Fruit fly (Drosophila melanogaster) whole organism, prepupa: ENCODE results near the gene org-1.

Source experiments
- Blimp-1 ChIP-seq: fragments of 200-800 bp; sonication (Bioruptor generic); optimal IDR thresholded peaks from 3 replicates; lab custom pipeline; 2017; ENCODE audit warnings: missing biosample characterization, missing genetic modification characterization, mild to moderate bottlenecking, moderate library complexity, missing genetic modification reagents
- CG10631 ChIP-seq: fragments of 200-800 bp; sonication (Bioruptor generic); optimal IDR thresholded peaks from 2 replicates; lab custom pipeline; 2016; ENCODE audit warnings: missing biosample characterization, missing genetic modification characterization
- CG10669 ChIP-seq: fragments of 200-800 bp; sonication (Bioruptor generic); optimal IDR thresholded peaks from 3 replicates; lab custom pipeline; 2018; ENCODE audit warnings: missing biosample characterization, mild to moderate bottlenecking, missing genetic modification characterization, moderate library complexity
- CG11294 ChIP-seq: fragments of 200-800 bp; sonication (Bioruptor generic); IDR thresholded peaks from 2 replicates; pipeline ENCODE4 v1.3.6; 2022; ENCODE audit warnings: missing biosample characterization, missing genetic modification characterization
- CG11762 ChIP-seq: fragments of 200-800 bp; sonication (Bioruptor generic); optimal IDR thresholded peaks from 3 replicates; lab custom pipeline; 2016; ENCODE audit warnings: missing biosample characterization, missing genetic modification characterization; ENCODE audit not compliant: insufficient read depth
- CG15336 ChIP-seq: fragments of 200-800 bp; sonication (Bioruptor generic); IDR thresholded peaks from 2 replicates; pipeline ENCODE4 v1.3.6; 2022; ENCODE audit warnings: missing biosample characterization, missing genetic modification characterization
- CG1621 ChIP-seq: fragments of 200-800 bp; sonication (Bioruptor generic); optimal IDR thresholded peaks from 3 replicates; lab custom pipeline; 2018; ENCODE audit warnings: missing biosample characterization, mild to moderate bottlenecking, missing genetic modification characterization
- CG16779 ChIP-seq: fragments of 200-800 bp; sonication (Bioruptor generic); optimal IDR thresholded peaks from 3 replicates; lab custom pipeline; 2017; ENCODE audit warnings: missing biosample characterization, mild to moderate bottlenecking, missing genetic modification characterization
- CG3032 ChIP-seq: fragments of 200-800 bp; optimal IDR thresholded peaks from 2 replicates; lab custom pipeline; 2019; ENCODE audit warnings: missing biosample characterization, mild to moderate bottlenecking, missing genetic modification characterization, moderate library complexity
- CG32006 ChIP-seq: fragments of 200-800 bp; sonication (Bioruptor generic); optimal IDR thresholded peaks from 3 replicates; lab custom pipeline; 2017; ENCODE audit warnings: missing biosample characterization, mild to moderate bottlenecking, missing genetic modification characterization
- CG34406 ChIP-seq: fragments of 200-800 bp; sonication (Bioruptor generic); optimal IDR thresholded peaks from 3 replicates; lab custom pipeline; 2016; ENCODE audit warnings: missing biosample characterization, missing genetic modification characterization
- CG6163 ChIP-seq: fragments of 200-800 bp; sonication (Bioruptor generic); IDR thresholded peaks from 3 replicates; pipeline ENCODE4 v1.3.6; 2022; ENCODE audit warnings: missing biosample characterization, missing genetic modification characterization
- CG6276 ChIP-seq: fragments of 200-800 bp; sonication (Bioruptor generic); optimal IDR thresholded peaks from 2 replicates; lab custom pipeline; 2017; ENCODE audit warnings: missing biosample characterization, mild to moderate bottlenecking, missing genetic modification characterization
- CG6792 ChIP-seq: fragments of 200-800 bp; sonication (Bioruptor generic); optimal IDR thresholded peaks from 3 replicates; lab custom pipeline; 2016; ENCODE audit warnings: missing biosample characterization, missing genetic modification characterization
- CG6808 ChIP-seq: fragments of 200-800 bp; sonication (Bioruptor generic); optimal IDR thresholded peaks from 3 replicates; lab custom pipeline; 2017; ENCODE audit warnings: missing biosample characterization, missing genetic modification characterization, mild to moderate bottlenecking, moderate library complexity, missing genetic modification reagents
- CG6854 ChIP-seq: fragments of 200-800 bp; sonication (Bioruptor generic); optimal IDR thresholded peaks from 2 replicates; lab custom pipeline; 2017; ENCODE audit warnings: missing biosample characterization, mild to moderate bottlenecking, missing genetic modification characterization
- CG7368 ChIP-seq: fragments of 200-800 bp; sonication (Bioruptor generic); optimal IDR thresholded peaks from 3 replicates; lab custom pipeline; 2016; ENCODE audit warnings: missing biosample characterization, missing genetic modification characterization
- CG8119 ChIP-seq: fragments of 200-800 bp; sonication (Bioruptor generic); IDR thresholded peaks from 3 replicates; pipeline ENCODE4 v1.3.6; 2022; ENCODE audit warnings: missing biosample characterization, missing genetic modification characterization
- CG8319 ChIP-seq: fragments of 200-800 bp; sonication (Bioruptor generic); optimal IDR thresholded peaks from 3 replicates; lab custom pipeline; 2016; ENCODE audit warnings: missing biosample characterization, missing genetic modification characterization
- CG8632 ChIP-seq: fragments of 200-800 bp; sonication (Bioruptor generic); optimal IDR thresholded peaks from 3 replicates; lab custom pipeline; 2016; ENCODE audit warnings: missing biosample characterization, missing genetic modification characterization
- CG9139 ChIP-seq: fragments of 200-800 bp; sonication (Bioruptor generic); optimal IDR thresholded peaks from 3 replicates; lab custom pipeline; 2017; ENCODE audit warnings: missing biosample characterization, mild to moderate bottlenecking, missing genetic modification characterization
- Eip75B ChIP-seq: fragments of 200-800 bp; sonication (Bioruptor generic); optimal IDR thresholded peaks from 3 replicates; lab custom pipeline; 2016; ENCODE audit warnings: missing biosample characterization, missing genetic modification characterization
- Eip78C ChIP-seq: fragments of 200-800 bp; sonication (Bioruptor generic); peaks from one replicate; lab custom pipeline; 2016; ENCODE audit warnings: missing biosample characterization, missing genetic modification characterization
- Eip93F ChIP-seq: fragments of 200-800 bp; sonication (Bioruptor generic); optimal IDR thresholded peaks from 2 replicates; lab custom pipeline; 2016; ENCODE audit warnings: missing biosample characterization, mild to moderate bottlenecking, missing genetic modification characterization
- Ets96B ChIP-seq: fragments of 200-800 bp; optimal IDR thresholded peaks from 2 replicates; lab custom pipeline; 2019; ENCODE audit warnings: missing biosample characterization, mild to moderate bottlenecking, missing genetic modification characterization, moderate library complexity
- Gug ChIP-seq: fragments of 200-800 bp; sonication (Bioruptor generic); IDR thresholded peaks from 2 replicates; pipeline ENCODE4 v1.3.6; 2022; ENCODE audit warnings: missing biosample characterization, missing genetic modification characterization
- Hr38 ChIP-seq: sonication (Bioruptor generic); optimal IDR thresholded peaks from 2 replicates; lab custom pipeline; 2016; ENCODE audit warnings: missing biosample characterization, missing genetic modification characterization
- Hr39 ChIP-seq: fragments of 200-800 bp; sonication (Bioruptor generic); optimal IDR thresholded peaks from 2 replicates; lab custom pipeline; 2016; ENCODE audit warnings: missing biosample characterization, missing genetic modification characterization
- Lpt ChIP-seq: fragments of 200-800 bp; sonication (Bioruptor generic); optimal IDR thresholded peaks from 3 replicates; lab custom pipeline; 2016; ENCODE audit warnings: missing biosample characterization, missing genetic modification characterization
- Met ChIP-seq: fragments of 200-800 bp; sonication (Bioruptor generic); optimal IDR thresholded peaks from 3 replicates; lab custom pipeline; 2016; ENCODE audit warnings: missing biosample characterization, missing genetic modification characterization
- OdsH ChIP-seq: fragments of 200-800 bp; sonication (Bioruptor generic); optimal IDR thresholded peaks from 3 replicates; lab custom pipeline; 2016; ENCODE audit warnings: missing biosample characterization, missing genetic modification characterization
- Smox ChIP-seq: fragments of 200-800 bp; sonication (Bioruptor generic); optimal IDR thresholded peaks from 3 replicates; lab custom pipeline; 2016; ENCODE audit warnings: missing biosample characterization, missing genetic modification characterization
- Sox102F ChIP-seq: fragments of 200-800 bp; sonication (Bioruptor generic); optimal IDR thresholded peaks from 2 replicates; lab custom pipeline; 2016; ENCODE audit warnings: missing biosample characterization, mild to moderate bottlenecking, missing genetic modification characterization
- Sox15 ChIP-seq: fragments of 200-800 bp; sonication (Bioruptor generic); optimal IDR thresholded peaks from 3 replicates; lab custom pipeline; 2016; ENCODE audit warnings: missing biosample characterization, missing genetic modification characterization
- achi ChIP-seq: fragments of 200-800 bp; sonication (Bioruptor generic); optimal IDR thresholded peaks from 3 replicates; lab custom pipeline; 2016; ENCODE audit warnings: missing biosample characterization, missing genetic modification characterization
- acj6 ChIP-seq: fragments of 200-800 bp; sonication (Bioruptor generic); optimal IDR thresholded peaks from 3 replicates; lab custom pipeline; 2016; ENCODE audit warnings: missing biosample characterization, missing genetic modification characterization
- cyc ChIP-seq: fragments of 200-800 bp; sonication (Bioruptor generic); optimal IDR thresholded peaks from 3 replicates; lab custom pipeline; 2016; ENCODE audit warnings: missing biosample characterization, missing genetic modification characterization
- dac ChIP-seq: fragments of 200-800 bp; sonication (Bioruptor generic); optimal IDR thresholded peaks from 2 replicates; lab custom pipeline; 2017; ENCODE audit warnings: missing biosample characterization, mild to moderate bottlenecking, missing genetic modification characterization
- dsx ChIP-seq: fragments of 200-800 bp; optimal IDR thresholded peaks from 3 replicates; lab custom pipeline; 2019; ENCODE audit warnings: missing biosample characterization, mild to moderate bottlenecking, missing genetic modification characterization, moderate library complexity; ENCODE audit not compliant: poor library complexity, severe bottlenecking
- eg ChIP-seq: fragments of 200-800 bp; sonication (Bioruptor generic); IDR thresholded peaks from 3 replicates; pipeline ENCODE4 v1.3.6; 2022; ENCODE audit warnings: missing biosample characterization, missing genetic modification characterization
- esn ChIP-seq: fragments of 200-800 bp; sonication (Bioruptor generic); optimal IDR thresholded peaks from 2 replicates; lab custom pipeline; 2016; ENCODE audit warnings: missing biosample characterization, mild to moderate bottlenecking, missing genetic modification characterization, moderate library complexity
- lz ChIP-seq: fragments of 200-800 bp; sonication (Bioruptor generic); optimal IDR thresholded peaks from 3 replicates; lab custom pipeline; 2016; ENCODE audit warnings: missing biosample characterization, missing genetic modification characterization
- net ChIP-seq: fragments of 200-800 bp; sonication (Bioruptor generic); optimal IDR thresholded peaks from 3 replicates; lab custom pipeline; 2016; ENCODE audit warnings: missing biosample characterization, missing genetic modification characterization
- pdm3 ChIP-seq: fragments of 200-800 bp; sonication (Bioruptor generic); optimal IDR thresholded peaks from 3 replicates; lab custom pipeline; 2016; ENCODE audit warnings: missing biosample characterization, missing genetic modification characterization
- spab ChIP-seq: fragments of 200-800 bp; sonication (Bioruptor generic); optimal IDR thresholded peaks from 2 replicates; lab custom pipeline; 2017; ENCODE audit warnings: missing biosample characterization, mild to moderate bottlenecking, missing genetic modification characterization, missing genetic modification reagents
- ss ChIP-seq, 2 experiments: fragments of 200-800 bp; sonication (Bioruptor generic); optimal IDR thresholded peaks; 2 replicates in 1 of 2; 3 replicates in 1 of 2; lab custom pipeline; 2017 to 2018; ENCODE audit warnings: mild to moderate bottlenecking in 2 of 2, missing biosample characterization in 2 of 2, missing genetic modification characterization in 2 of 2, moderate library complexity in 1 of 2
- svp ChIP-seq: fragments of 200-800 bp; sonication (Bioruptor generic); peaks from one replicate; lab custom pipeline; 2016; ENCODE audit warnings: missing biosample characterization, missing genetic modification characterization
- vri ChIP-seq: fragments of 200-800 bp; sonication (Bioruptor generic); optimal IDR thresholded peaks from 3 replicates; lab custom pipeline; 2016; ENCODE audit warnings: missing biosample characterization, mild to moderate bottlenecking, missing genetic modification characterization

org-1 gene

DNA sequence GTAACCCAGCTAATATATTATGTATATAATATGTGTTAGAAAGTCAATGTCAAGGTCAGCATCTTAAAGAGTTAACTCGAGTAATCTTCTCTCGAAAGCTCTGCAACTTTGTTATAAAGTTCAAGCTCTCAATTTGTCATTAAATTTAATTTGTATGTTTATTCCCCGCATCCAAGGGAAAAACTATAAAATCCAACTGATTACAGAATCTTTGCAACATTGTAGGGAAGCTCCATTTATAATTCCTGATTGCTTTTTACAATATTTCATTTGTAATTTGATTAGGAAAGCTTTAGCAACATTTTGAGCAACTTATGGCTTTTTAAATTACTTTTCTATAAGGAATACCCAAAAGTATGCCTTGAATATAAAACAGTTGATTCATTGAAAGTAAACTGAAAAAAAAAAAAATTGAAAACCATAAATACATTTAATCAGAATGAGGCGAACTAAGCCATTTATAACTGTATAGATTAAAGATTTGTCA, 11.9 kb upstream of the org-1 start:
- peak; percentile 97 for TF ChIP-seq dsx (GFP tag; lab: Kevin White, UChicago)
- TF ChIP-seq CG6792 (GFP tag; lab: Kevin White, UChicago): no peak
- TF ChIP-seq CG10631: no peak
- TF ChIP-seq Eip78C: peak; percentile 4
- TF ChIP-seq, all 60 proteins: peak for 2

dm6 chrX:8464378-8465036, 9.6 kb upstream of the org-1 start, which contains the start of gene Sptr:
Gene Sptr (minus strand): TSS chrX:8464438.
- TF ChIP-seq CG16779: peak; percentile 92
- TF ChIP-seq ss (GFP tag; optimal IDR thresholded peaks at IDR 0.05; lab: Kevin White, UChicago): peak; percentile 92 to 96
- peak; percentile 95 for TF ChIP-seq net (GFP tag; lab: Kevin White, UChicago)
- TF ChIP-seq CG6163 (GFP tag; lab: Robert Waterston, UW): peak; percentile 96
- TF ChIP-seq Lpt (GFP tag; lab: Kevin White, UChicago): peak; percentile 93
- TF ChIP-seq Eip75B (GFP tag; lab: Kevin White, UChicago): peak; percentile 95
- TF ChIP-seq CG9139 (GFP tag; lab: Kevin White, UChicago): peak; percentile 92
- TF ChIP-seq Sox15 (GFP tag; lab: Kevin White, UChicago): peak; percentile 87
- TF ChIP-seq vri (GFP tag; lab: Kevin White, UChicago): peak; percentile 93
- TF ChIP-seq Hr39: peak; percentile 90
- TF ChIP-seq achi (GFP tag; lab: Kevin White, UChicago): peak; percentile 94
- peak; percentile 89 for TF ChIP-seq spab (GFP tag; lab: Kevin White, UChicago)
- peak; percentile 92 for TF ChIP-seq CG8319
- TF ChIP-seq Smox (GFP tag; lab: Kevin White, UChicago): peak; percentile 95
- peak; percentile 92 for TF ChIP-seq CG6808 (GFP tag; lab: Kevin White, UChicago)
- TF ChIP-seq esn: peak; percentile 97
- peak; percentile 94 for TF ChIP-seq acj6 (GFP tag; lab: Kevin White, UChicago)
- TF ChIP-seq cyc (GFP tag; lab: Kevin White, UChicago): peak; percentile 92
- peak; percentile 96 for TF ChIP-seq eg (GFP tag; lab: Robert Waterston, UW)
- peak; percentile 93 for TF ChIP-seq OdsH
- TF ChIP-seq CG32006 (GFP tag; lab: Kevin White, UChicago): peak; percentile 93
- TF ChIP-seq CG10631: peak; percentile 92
- TF ChIP-seq CG10669 (GFP tag; lab: Kevin White, UChicago): peak; percentile 90
- peak; percentile 93 for TF ChIP-seq CG6854
- peak; percentile 91 for TF ChIP-seq CG1621 (tag; lab: Kevin White, UChicago)
- peak; percentile 80 for TF ChIP-seq Blimp-1
- TF ChIP-seq dac (GFP tag; lab: Kevin White, UChicago): peak; percentile 86
- peak; percentile 92 for TF ChIP-seq CG11762 (GFP tag; lab: Kevin White, UChicago)
- peak; percentile 94 for TF ChIP-seq CG6276 (GFP tag; lab: Kevin White, UChicago)
- peak; percentile 98 for TF ChIP-seq svp (GFP tag; lab: Kevin White, UChicago)
- peak; percentile 95 for TF ChIP-seq pdm3 (GFP tag; lab: Kevin White, UChicago)
- peak; percentile 96 for TF ChIP-seq CG8119 (GFP tag; lab: Robert Waterston, UW)
- peak; percentile 96 for TF ChIP-seq CG8632 (GFP tag; lab: Kevin White, UChicago)
- peak; percentile 95 for TF ChIP-seq Ets96B
- peak; percentile 92 for TF ChIP-seq CG7368
- peak; percentile 95 for TF ChIP-seq CG6792 (GFP tag; lab: Kevin White, UChicago)
- peak; percentile 94 for TF ChIP-seq Sox102F (GFP tag; lab: Kevin White, UChicago)
- peak; percentile 96 for TF ChIP-seq Met
- TF ChIP-seq lz (GFP tag; lab: Kevin White, UChicago): peak; percentile 96
- TF ChIP-seq dsx (GFP tag; lab: Kevin White, UChicago): peak; percentile 94
- TF ChIP-seq CG34406: peak; percentile 94
- TF ChIP-seq Gug (GFP tag; lab: Robert Waterston, UW): peak; percentile 91
- peak; percentile 95 for TF ChIP-seq CG3032
- peak; percentile 86 for TF ChIP-seq CG11294 (GFP tag; lab: Robert Waterston, UW)
- no peak for TF ChIP-seq Hr38 (GFP tag; lab: Kevin White, UChicago)
- TF ChIP-seq CG15336 (GFP tag; lab: Robert Waterston, UW): peak; percentile 96
- TF ChIP-seq Eip93F (GFP tag; lab: Kevin White, UChicago): peak; percentile 82
